Fruit fly (Drosophila melanogaster) whole organism, embryonic: ENCODE results near the gene CG3740.

Experiments used
- CG10431 ChIP-seq: fragments of 200-800 bp; sonication (Bioruptor generic); optimal IDR thresholded peaks from 3 replicates; lab custom pipeline; 2018; ENCODE audit warnings: missing biosample characterization, mild to moderate bottlenecking, missing genetic modification characterization
- CG11504 ChIP-seq: fragments of 200-800 bp; sonication (Bioruptor generic); optimal IDR thresholded peaks from 3 replicates; lab custom pipeline; 2019; ENCODE audit warnings: missing biosample characterization, mild to moderate bottlenecking, missing genetic modification characterization, moderate library complexity
- CG13424 ChIP-seq: fragments of 200-800 bp; sonication (Bioruptor generic); optimal IDR thresholded peaks from 2 replicates; lab custom pipeline; 2019; ENCODE audit warnings: missing biosample characterization, mild to moderate bottlenecking, missing genetic modification characterization, moderate library complexity
- CG15601 ChIP-seq: fragments of 200-800 bp; sonication (Bioruptor generic); optimal IDR thresholded peaks from 3 replicates; lab custom pipeline; 2019; ENCODE audit warnings: missing biosample characterization, mild to moderate bottlenecking, missing genetic modification characterization, moderate library complexity
- CG15696 ChIP-seq: fragments of 200-800 bp; sonication (Bioruptor generic); optimal IDR thresholded peaks from 2 replicates; lab custom pipeline; 2019; ENCODE audit warnings: missing biosample characterization, mild to moderate bottlenecking, missing genetic modification characterization, moderate library complexity
- CG17359 ChIP-seq: fragments of 200-800 bp; sonication (Bioruptor generic); optimal IDR thresholded peaks from 3 replicates; lab custom pipeline; 2018; ENCODE audit warnings: missing biosample characterization, mild to moderate bottlenecking, missing genetic modification characterization, moderate library complexity
- CG18476 ChIP-seq: fragments of 200-800 bp; sonication (Bioruptor generic); optimal IDR thresholded peaks from 2 replicates; lab custom pipeline; 2016; ENCODE audit warnings: missing biosample characterization, mild to moderate bottlenecking, missing genetic modification characterization
- CG3163 ChIP-seq: fragments of 200-800 bp; sonication (Bioruptor generic); optimal IDR thresholded peaks from 3 replicates; lab custom pipeline; 2016; ENCODE audit warnings: missing biosample characterization, missing genetic modification characterization
- CG34422 ChIP-seq: fragments of 200-800 bp; sonication (Bioruptor generic); IDR thresholded peaks from 3 replicates; pipeline ENCODE4 v1.3.6; 2022; ENCODE audit warnings: missing biosample characterization, missing genetic modification characterization
- CG3726 ChIP-seq: fragments of 200-800 bp; sonication (Bioruptor generic); IDR thresholded peaks from 3 replicates; pipeline ENCODE4, ENCODE4 v1.3.6; 2022; ENCODE audit warnings: missing biosample characterization, missing genetic modification characterization
- CG42726 ChIP-seq: fragments of 200-800 bp; sonication (Bioruptor generic); IDR thresholded peaks from 2 replicates; pipeline ENCODE4 v1.3.6; 2022; ENCODE audit warnings: missing biosample characterization, missing genetic modification characterization; ENCODE audit not compliant: partially characterized antibody
- CG6175 ChIP-seq: fragments of 200-800 bp; sonication (Bioruptor generic); IDR thresholded peaks from 3 replicates; pipeline ENCODE4 v1.3.6; 2022; ENCODE audit warnings: missing biosample characterization, missing genetic modification characterization
- CG6791 ChIP-seq: fragments of 200-800 bp; sonication (Bioruptor generic); IDR thresholded peaks from 3 replicates; pipeline ENCODE4 v1.3.6; 2022; ENCODE audit warnings: missing biosample characterization, missing genetic modification characterization; ENCODE audit not compliant: partially characterized antibody
- CG6854 ChIP-seq: fragments of 200-800 bp; sonication (Bioruptor generic); optimal IDR thresholded peaks from 3 replicates; lab custom pipeline; 2017; ENCODE audit warnings: missing biosample characterization, mild to moderate bottlenecking, missing genetic modification characterization
- CG8089 ChIP-seq: fragments of 200-800 bp; sonication (Bioruptor generic); optimal IDR thresholded peaks from 3 replicates; lab custom pipeline; 2016; ENCODE audit warnings: missing biosample characterization, missing genetic modification characterization
- D19B ChIP-seq: fragments of 200-800 bp; sonication (Bioruptor generic); optimal IDR thresholded peaks from 2 replicates; lab custom pipeline; 2017; ENCODE audit warnings: missing biosample characterization, mild to moderate bottlenecking, missing genetic modification characterization
- Dad ChIP-seq: fragments of 200-800 bp; sonication (Bioruptor generic); optimal IDR thresholded peaks from 3 replicates; lab custom pipeline; 2016; ENCODE audit warnings: missing biosample characterization, missing genetic modification characterization
- Doc3 ChIP-seq: fragments of 200-800 bp; sonication (Bioruptor generic); IDR thresholded peaks from 3 replicates; pipeline ENCODE4 v1.3.6; 2022; ENCODE audit warnings: missing biosample characterization, missing genetic modification characterization; ENCODE audit not compliant: partially characterized antibody
- Gsc ChIP-seq: fragments of 200-800 bp; sonication (Bioruptor generic); IDR thresholded peaks from 2 replicates; pipeline ENCODE4 v1.3.6; 2022; ENCODE audit warnings: missing biosample characterization, missing genetic modification characterization
- H15 ChIP-seq: fragments of 200-800 bp; sonication (Bioruptor generic); IDR thresholded peaks from 3 replicates; pipeline ENCODE4 v1.3.6; 2022; ENCODE audit warnings: missing biosample characterization, missing genetic modification characterization
- HLH4C ChIP-seq: fragments of 200-800 bp; sonication (Bioruptor generic); IDR thresholded peaks from 3 replicates; pipeline ENCODE4 v1.3.6; 2022; ENCODE audit warnings: missing biosample characterization, missing genetic modification characterization; ENCODE audit not compliant: partially characterized antibody
- Hand ChIP-seq: fragments of 200-800 bp; sonication (Bioruptor generic); optimal IDR thresholded peaks from 2 replicates; lab custom pipeline; 2017; ENCODE audit warnings: mild to moderate bottlenecking, missing biosample characterization, missing genetic modification reagents, missing genetic modification characterization
- Hey ChIP-seq: fragments of 200-800 bp; sonication (Bioruptor generic); optimal IDR thresholded peaks from 3 replicates; lab custom pipeline; 2018; ENCODE audit warnings: missing biosample characterization, mild to moderate bottlenecking, missing genetic modification characterization
- Oli ChIP-seq: fragments of 200-800 bp; sonication (Bioruptor generic); optimal IDR thresholded peaks from 2 replicates; lab custom pipeline; 2018; ENCODE audit warnings: missing biosample characterization, mild to moderate bottlenecking, missing genetic modification characterization, moderate library complexity
- Sin3A ChIP-seq: fragments of >200 bp; optimal IDR thresholded peaks from 2 replicates; lab custom pipeline; 2018
- Spps ChIP-seq: fragments of 200-800 bp; sonication (Bioruptor generic); optimal IDR thresholded peaks from 2 replicates; lab custom pipeline; 2018; ENCODE audit warnings: missing biosample characterization, mild to moderate bottlenecking, missing genetic modification characterization
- Sry-δ ChIP-seq: fragments of 200-800 bp; sonication (Bioruptor generic); optimal IDR thresholded peaks from 2 replicates; lab custom pipeline; 2016; ENCODE audit warnings: missing biosample characterization, missing genetic modification characterization
- abd-A ChIP-seq: fragments of 200-800 bp; sonication (Bioruptor generic); optimal IDR thresholded peaks from 3 replicates; lab custom pipeline; 2019; ENCODE audit warnings: missing biosample characterization, mild to moderate bottlenecking, missing genetic modification characterization, moderate library complexity
- aop ChIP-seq: fragments of 200-800 bp; sonication (Bioruptor generic); IDR thresholded peaks from 2 replicates; pipeline ENCODE4 v1.3.6; 2022; ENCODE audit warnings: missing biosample characterization, missing genetic modification characterization
- cas ChIP-seq: fragments of 200-800 bp; sonication (Bioruptor generic); IDR thresholded peaks from 2 replicates; pipeline ENCODE4 v1.3.6; 2022; ENCODE audit warnings: missing biosample characterization, missing genetic modification characterization
- crol ChIP-seq: fragments of 200-800 bp; sonication (Bioruptor generic); IDR thresholded peaks from 2 replicates; pipeline ENCODE4 v1.3.6; 2022; ENCODE audit warnings: missing biosample characterization, missing genetic modification characterization
- dati ChIP-seq: fragments of 200-800 bp; sonication (Bioruptor generic); IDR thresholded peaks from 2 replicates; pipeline ENCODE4 v1.3.6; 2022; ENCODE audit warnings: missing biosample characterization, missing genetic modification characterization
- dm ChIP-seq: fragments of 200-800 bp; sonication (Bioruptor generic); optimal IDR thresholded peaks from 3 replicates; lab custom pipeline; 2016; ENCODE audit warnings: missing biosample characterization, missing genetic modification characterization
- dmrt11E ChIP-seq: fragments of 200-800 bp; sonication (Bioruptor generic); optimal IDR thresholded peaks from 3 replicates; lab custom pipeline; 2018; ENCODE audit warnings: missing biosample characterization, mild to moderate bottlenecking, missing genetic modification characterization, moderate library complexity
- eve ChIP-seq, 2 experiments: fragments of >200 bp; optimal IDR thresholded peaks; 2 replicates each; lab custom pipeline; 2017; ENCODE audit warnings: missing biosample characterization in 2 of 2, missing genetic modification characterization in 2 of 2
- fd64A ChIP-seq: fragments of 200-800 bp; sonication (Bioruptor generic); optimal IDR thresholded peaks from 3 replicates; lab custom pipeline; 2018; ENCODE audit warnings: missing biosample characterization, mild to moderate bottlenecking, missing genetic modification characterization
- gro ChIP-seq: fragments of 200-800 bp; sonication (Bioruptor generic); optimal IDR thresholded peaks from 2 replicates; lab custom pipeline; 2016; ENCODE audit warnings: missing biosample characterization, missing genetic modification characterization
- gsb-n ChIP-seq: fragments of 200-800 bp; sonication (Bioruptor generic); optimal IDR thresholded peaks from 3 replicates; lab custom pipeline; 2018; ENCODE audit warnings: missing biosample characterization, mild to moderate bottlenecking, missing genetic modification characterization
- ham ChIP-seq: fragments of 200-800 bp; sonication (Bioruptor generic); IDR thresholded peaks from 2 replicates; pipeline ENCODE4 v1.3.6; 2022; ENCODE audit warnings: missing biosample characterization, missing genetic modification characterization
- hbn ChIP-seq: fragments of 200-800 bp; sonication (Bioruptor generic); IDR thresholded peaks from 2 replicates; pipeline ENCODE4 v1.3.6; 2022; ENCODE audit warnings: missing biosample characterization, missing genetic modification characterization; ENCODE audit not compliant: partially characterized antibody
- her ChIP-seq: fragments of 200-800 bp; sonication (Bioruptor generic); optimal IDR thresholded peaks from 2 replicates; lab custom pipeline; 2016; ENCODE audit warnings: missing biosample characterization, missing genetic modification characterization
- prd ChIP-seq, 3 experiments: fragments of >200 bp in 2 of 3; fragments of 200-800 bp in 1 of 3; sonication (Bioruptor generic) in 1 of 3; optimal IDR thresholded peaks in 2 of 3; IDR thresholded peaks in 1 of 3; 2 replicates in 2 of 3; 3 replicates in 1 of 3; pipeline versions ENCODE4 v1.3.6 to Lab custom; 2017 to 2022; ENCODE audit warnings: missing biosample characterization in 1 of 3, missing genetic modification characterization in 1 of 3
- sc ChIP-seq, 3 experiments: fragments of >200 bp in 2 of 3; fragments of 200-800 bp in 1 of 3; sonication (Bioruptor generic) in 1 of 3; optimal IDR thresholded peaks; 2 replicates in 2 of 3; 3 replicates in 1 of 3; lab custom pipeline; 2017; ENCODE audit warnings: mild to moderate bottlenecking in 1 of 3, missing biosample characterization in 1 of 3, missing genetic modification characterization in 1 of 3, missing genetic modification reagents in 1 of 3
- shn ChIP-seq: fragments of 200-800 bp; sonication (Bioruptor generic); optimal IDR thresholded peaks from 3 replicates; lab custom pipeline; 2016; ENCODE audit warnings: missing biosample characterization, missing genetic modification characterization
- sisA ChIP-seq: fragments of 200-800 bp; sonication (Bioruptor generic); IDR thresholded peaks from 2 replicates; pipeline ENCODE4 v1.3.6; 2022; ENCODE audit warnings: missing biosample characterization, missing genetic modification characterization
- sob ChIP-seq: fragments of 200-800 bp; sonication (Bioruptor generic); IDR thresholded peaks from 2 replicates; pipeline ENCODE4 v1.3.6; 2022; ENCODE audit warnings: missing biosample characterization, missing genetic modification characterization
- tll ChIP-seq, 2 experiments: fragments of 200-800 bp in 1 of 2; fragments of >200 bp in 1 of 2; sonication (Bioruptor generic) in 1 of 2; optimal IDR thresholded peaks; 2 replicates each; lab custom pipeline; 2017 to 2019; ENCODE audit warnings: missing biosample characterization in 2 of 2, missing genetic modification characterization in 2 of 2, mild to moderate bottlenecking in 1 of 2, moderate library complexity in 1 of 2
- wdn ChIP-seq: fragments of 200-800 bp; sonication (Bioruptor generic); IDR thresholded peaks from 2 replicates; pipeline ENCODE4 v1.3.6; 2022; ENCODE audit warnings: missing biosample characterization, missing genetic modification characterization
- wek ChIP-seq: fragments of 200-800 bp; sonication (Bioruptor generic); optimal IDR thresholded peaks from 3 replicates; lab custom pipeline; 2018; ENCODE audit warnings: missing biosample characterization, mild to moderate bottlenecking, missing genetic modification characterization, moderate library complexity
- z ChIP-seq: fragments of 200-800 bp; sonication (Bioruptor generic); IDR thresholded peaks from 3 replicates; pipeline ENCODE4 v1.3.6; 2022; ENCODE audit warnings: missing biosample characterization, missing genetic modification characterization
- zfh1 ChIP-seq: fragments of 200-800 bp; sonication (Bioruptor generic); IDR thresholded peaks from 3 replicates; pipeline ENCODE4 v1.3.6; 2022; ENCODE audit warnings: missing biosample characterization, missing genetic modification characterization

Gene CG3740

dm6 chrX:1664836-1665235 is 4.3 kb downstream of the CG3740 start, which contains the start of gene dor (continued):
- no peak for TF ChIP-seq abd-A (tag; lab: Kevin White, UChicago)
- TF ChIP-seq shn (GFP tag; lab: Kevin White, UChicago) = no peak
- TF ChIP-seq CG10431 = no peak
- no peak for TF ChIP-seq CG15601 (tag; lab: Kevin White, UChicago)
- TF ChIP-seq dmrt11E = no peak
- TF ChIP-seq Doc3 (GFP tag; lab: Robert Waterston, UW) = peak; percentile 74
- TF ChIP-seq cas (GFP tag; lab: Robert Waterston, UW) = no peak
- TF ChIP-seq D19B (GFP tag; lab: Kevin White, UChicago) = no peak
- TF ChIP-seq CG3726 = no peak
- TF ChIP-seq eve (GFP tag; optimal IDR thresholded peaks at IDR 0.05; lab: Kevin White, UChicago) = no peak
- no peak for TF ChIP-seq CG15696
- TF ChIP-seq zfh1 (GFP tag; lab: Robert Waterston, UW) = no peak
- no peak for TF ChIP-seq tll (GFP tag; optimal IDR thresholded peaks at IDR 0.05; lab: Kevin White, UChicago)
- TF ChIP-seq prd (optimal IDR thresholded peaks at IDR 0.05; lab: Kevin White, UChicago) = no peak
- TF ChIP-seq prd (GFP tag; IDR thresholded peaks at IDR 0.05; lab: Robert Waterston, UW) = no peak
- TF ChIP-seq aop = no peak
- TF ChIP-seq CG11504 = no peak
- TF ChIP-seq CG34422 (GFP tag; lab: Robert Waterston, UW) = 0 out of 3 replicates have a peak, but pooled peaks have one; percentile 25
- no peak for TF ChIP-seq fd64A
- TF ChIP-seq Hey (tag; lab: Kevin White, UChicago) = no peak
- TF ChIP-seq Oli = no peak
- TF ChIP-seq CG13424 (tag; lab: Kevin White, UChicago) = no peak
- TF ChIP-seq CG42726 = peak; percentile 72; the same call in 1 of the 2 replicates
- no peak for TF ChIP-seq CG17359 (tag; lab: Kevin White, UChicago)
- TF ChIP-seq H15 (GFP tag; lab: Robert Waterston, UW) = no peak
- no peak for TF ChIP-seq CG6175
- no peak for TF ChIP-seq dm (GFP tag; lab: Kevin White, UChicago)
- TF ChIP-seq dati (GFP tag; lab: Robert Waterston, UW) = no peak
- no peak for TF ChIP-seq her (GFP tag; lab: Kevin White, UChicago)
- TF ChIP-seq CG18476 (GFP tag; lab: Kevin White, UChicago) = no peak
- TF ChIP-seq wdn (GFP tag; lab: Robert Waterston, UW) = no peak
- peak; percentile 25 for TF ChIP-seq Sin3A (lab: Kevin White, UChicago)
- TF ChIP-seq Dad (GFP tag; lab: Kevin White, UChicago) = no peak
- TF ChIP-seq HLH4C (GFP tag; lab: Robert Waterston, UW) = peak; percentile 85
- TF ChIP-seq wek (GFP tag; lab: Kevin White, UChicago) = no peak
- TF ChIP-seq ham (GFP tag; lab: Robert Waterston, UW) = no peak
- no peak for TF ChIP-seq gro (GFP tag; lab: Kevin White, UChicago)
- TF ChIP-seq CG3163 (GFP tag; lab: Kevin White, UChicago) = no peak
- TF ChIP-seq Hand = no peak
- TF ChIP-seq sisA (GFP tag; lab: Robert Waterston, UW) = no peak
- TF ChIP-seq CG6854 (GFP tag; lab: Kevin White, UChicago) = no peak
- no peak for TF ChIP-seq sob (GFP tag; lab: Robert Waterston, UW)
- TF ChIP-seq Gsc (GFP tag; lab: Robert Waterston, UW) = no peak
- TF ChIP-seq z (GFP tag; lab: Robert Waterston, UW) = no peak
- TF ChIP-seq hbn (GFP tag; lab: Robert Waterston, UW) = peak; percentile 71
- TF ChIP-seq Spps (tag; lab: Kevin White, UChicago) = no peak
- no peak for TF ChIP-seq sc (optimal IDR thresholded peaks at IDR 0.05; lab: Kevin White, UChicago)
- TF ChIP-seq sc (GFP tag; optimal IDR thresholded peaks at IDR 0.05; lab: Kevin White, UChicago) = no peak
- no peak for TF ChIP-seq CG8089 (GFP tag; lab: Kevin White, UChicago)
- TF ChIP-seq Sry-δ (GFP tag; lab: Kevin White, UChicago) = peak; percentile 88
- TF ChIP-seq crol (GFP tag; lab: Robert Waterston, UW) = no peak
- TF ChIP-seq CG6791 (GFP tag; lab: Robert Waterston, UW) = peak; percentile 87
- peak; percentile 36 for TF ChIP-seq gsb-n (tag; lab: Kevin White, UChicago)
